Fruit fly (Drosophila melanogaster) whole organism, embryonic: ENCODE data around the gene Sfp33A2.

Experiments
- Antp ChIP-seq: fragments of 200-800 bp; sonication (Bioruptor generic); optimal IDR thresholded peaks from 3 replicates; lab custom pipeline; 2016; ENCODE audit warnings: missing biosample characterization, missing genetic modification characterization
- Bdp1 ChIP-seq: fragments of 200-800 bp; sonication (Bioruptor generic); optimal IDR thresholded peaks from 3 replicates; lab custom pipeline; 2016; ENCODE audit warnings: missing biosample characterization, missing genetic modification characterization
- Bgb ChIP-seq: fragments of 200-800 bp; sonication (Bioruptor generic); IDR thresholded peaks from 2 replicates; pipeline ENCODE4 v1.3.6; 2022; ENCODE audit warnings: missing biosample characterization, missing genetic modification characterization; ENCODE audit not compliant: partially characterized antibody
- CG1024 ChIP-seq: fragments of 200-800 bp; sonication (Bioruptor generic); IDR thresholded peaks from 2 replicates; pipeline ENCODE4 v1.3.6; 2022; ENCODE audit warnings: missing biosample characterization, missing genetic modification characterization
- CG12942 ChIP-seq: fragments of 200-800 bp; sonication (Bioruptor generic); optimal IDR thresholded peaks from 3 replicates; lab custom pipeline; 2016; ENCODE audit warnings: missing biosample characterization, missing genetic modification characterization
- CG14710 ChIP-seq: fragments of 200-800 bp; sonication (Bioruptor generic); optimal IDR thresholded peaks from 3 replicates; lab custom pipeline; 2019; ENCODE audit warnings: missing biosample characterization, mild to moderate bottlenecking, missing genetic modification characterization, moderate library complexity
- CG1603 ChIP-seq: fragments of 200-800 bp; sonication (Bioruptor generic); optimal IDR thresholded peaks from 2 replicates; lab custom pipeline; 2019; ENCODE audit warnings: missing biosample characterization, mild to moderate bottlenecking, missing genetic modification characterization, moderate library complexity
- CG2116 ChIP-seq: fragments of 200-800 bp; sonication (Bioruptor generic); optimal IDR thresholded peaks from 3 replicates; lab custom pipeline; 2018; ENCODE audit warnings: missing biosample characterization, mild to moderate bottlenecking, missing genetic modification characterization
- CG31224 ChIP-seq: fragments of 200-800 bp; sonication (Bioruptor generic); IDR thresholded peaks from 2 replicates; pipeline ENCODE4 v1.3.6; 2022; ENCODE audit warnings: missing biosample characterization, missing genetic modification characterization
- CG3163 ChIP-seq: fragments of 200-800 bp; sonication (Bioruptor generic); optimal IDR thresholded peaks from 3 replicates; lab custom pipeline; 2016; ENCODE audit warnings: missing biosample characterization, missing genetic modification characterization
- CG33213 ChIP-seq: fragments of 200-800 bp; sonication (Bioruptor generic); optimal IDR thresholded peaks from 3 replicates; lab custom pipeline; 2016; ENCODE audit warnings: missing biosample characterization, missing genetic modification characterization
- CG7786 ChIP-seq: fragments of 200-800 bp; sonication (Bioruptor generic); optimal IDR thresholded peaks from 2 replicates; lab custom pipeline; 2016; ENCODE audit warnings: missing biosample characterization, missing genetic modification characterization
- CG8290 ChIP-seq, 3 experiments: fragments of 200-800 bp; sonication (Bioruptor generic); optimal IDR thresholded peaks; 2 replicates each; lab custom pipeline; 2016 to 2019; ENCODE audit warnings: missing biosample characterization in 3 of 3, missing genetic modification characterization in 3 of 3, mild to moderate bottlenecking in 2 of 3, moderate library complexity in 1 of 3
- CG8944 ChIP-seq: fragments of 200-800 bp; sonication (Bioruptor generic); optimal IDR thresholded peaks from 3 replicates; lab custom pipeline; 2016; ENCODE audit warnings: missing biosample characterization, missing genetic modification characterization
- CG9609 ChIP-seq: fragments of 200-800 bp; sonication (Bioruptor generic); optimal IDR thresholded peaks from 3 replicates; lab custom pipeline; 2016; ENCODE audit warnings: missing biosample characterization, missing genetic modification characterization
- CG9797 ChIP-seq: fragments of 200-800 bp; sonication (Bioruptor generic); optimal IDR thresholded peaks from 3 replicates; lab custom pipeline; 2018; ENCODE audit warnings: missing biosample characterization, mild to moderate bottlenecking, missing genetic modification characterization
- CG9817 ChIP-seq: fragments of 200-800 bp; sonication (Bioruptor generic); optimal IDR thresholded peaks from 2 replicates; lab custom pipeline; 2018; ENCODE audit warnings: missing biosample characterization, mild to moderate bottlenecking, missing genetic modification characterization, moderate library complexity
- Dp ChIP-seq: fragments of 200-800 bp; sonication (Bioruptor generic); optimal IDR thresholded peaks from 2 replicates; lab custom pipeline; 2018; ENCODE audit warnings: missing biosample characterization, mild to moderate bottlenecking, missing genetic modification characterization, moderate library complexity
- E2f1 ChIP-seq: fragments of 200-800 bp; sonication (Bioruptor generic); IDR thresholded peaks from 2 replicates; pipeline ENCODE4 v1.3.6; 2022; ENCODE audit warnings: missing biosample characterization, missing genetic modification characterization
- Ets65A ChIP-seq: fragments of 200-800 bp; sonication (Bioruptor generic); peaks from one replicate; lab custom pipeline; 2016; ENCODE audit warnings: missing biosample characterization, missing genetic modification characterization
- Ets97D ChIP-seq: fragments of 200-800 bp; sonication (Bioruptor generic); optimal IDR thresholded peaks from 3 replicates; lab custom pipeline; 2016; ENCODE audit warnings: missing biosample characterization, missing genetic modification characterization
- HmgZ ChIP-seq: fragments of 200-800 bp; sonication (Bioruptor generic); optimal IDR thresholded peaks from 2 replicates; lab custom pipeline; 2018; ENCODE audit warnings: missing biosample characterization, mild to moderate bottlenecking, missing genetic modification characterization
- Hmr ChIP-seq: fragments of 200-800 bp; sonication (Bioruptor generic); optimal IDR thresholded peaks from 3 replicates; lab custom pipeline; 2017; ENCODE audit warnings: mild to moderate bottlenecking, missing biosample characterization, missing genetic modification reagents, missing genetic modification characterization
- Lhr ChIP-seq: fragments of 200-800 bp; sonication (Bioruptor generic); optimal IDR thresholded peaks from 3 replicates; lab custom pipeline; 2017; ENCODE audit warnings: mild to moderate bottlenecking, missing biosample characterization, missing genetic modification reagents, missing genetic modification characterization
- MESR4 ChIP-seq: fragments of 200-800 bp; sonication (Bioruptor generic); optimal IDR thresholded peaks from 2 replicates; lab custom pipeline; 2018; ENCODE audit warnings: missing biosample characterization, mild to moderate bottlenecking, missing genetic modification characterization, moderate library complexity
- NC2β ChIP-seq: fragments of 200-800 bp; sonication (Bioruptor generic); optimal IDR thresholded peaks from 2 replicates; lab custom pipeline; 2016; ENCODE audit warnings: missing biosample characterization, missing genetic modification characterization
- NFAT ChIP-seq: fragments of 200-800 bp; sonication (Bioruptor generic); IDR thresholded peaks from 2 replicates; pipeline ENCODE4 v1.3.6; 2022; ENCODE audit warnings: missing biosample characterization, missing genetic modification characterization
- Rfx ChIP-seq: fragments of 200-800 bp; sonication (Bioruptor generic); IDR thresholded peaks from 2 replicates; pipeline ENCODE4 v1.3.6; 2022; ENCODE audit warnings: missing biosample characterization, missing genetic modification characterization
- Side ChIP-seq: fragments of 200-800 bp; sonication (Bioruptor generic); optimal IDR thresholded peaks from 2 replicates; lab custom pipeline; 2016; ENCODE audit warnings: missing biosample characterization, missing genetic modification characterization
- Spps ChIP-seq: fragments of 200-800 bp; sonication (Bioruptor generic); optimal IDR thresholded peaks from 2 replicates; lab custom pipeline; 2018; ENCODE audit warnings: missing biosample characterization, mild to moderate bottlenecking, missing genetic modification characterization
- Sry-β ChIP-seq: fragments of 200-800 bp; sonication (Bioruptor generic); optimal IDR thresholded peaks from 2 replicates; lab custom pipeline; 2018; ENCODE audit warnings: missing biosample characterization, mild to moderate bottlenecking, missing genetic modification characterization, moderate library complexity
- Sry-δ ChIP-seq: fragments of 200-800 bp; sonication (Bioruptor generic); optimal IDR thresholded peaks from 2 replicates; lab custom pipeline; 2016; ENCODE audit warnings: missing biosample characterization, missing genetic modification characterization
- ash1 ChIP-seq: fragments of 200-800 bp; sonication (Bioruptor generic); optimal IDR thresholded peaks from 2 replicates; lab custom pipeline; 2018; ENCODE audit warnings: missing biosample characterization, mild to moderate bottlenecking, missing genetic modification characterization
- cg ChIP-seq: fragments of 200-800 bp; sonication (Bioruptor generic); optimal IDR thresholded peaks from 3 replicates; lab custom pipeline; 2019; ENCODE audit warnings: missing biosample characterization, mild to moderate bottlenecking, missing genetic modification characterization, moderate library complexity
- ems ChIP-seq: fragments of 200-800 bp; sonication (Bioruptor generic); optimal IDR thresholded peaks from 3 replicates; lab custom pipeline; 2016; ENCODE audit warnings: missing biosample characterization, missing genetic modification characterization
- gfzf ChIP-seq: fragments of 200-800 bp; sonication (Bioruptor generic); optimal IDR thresholded peaks from 2 replicates; lab custom pipeline; 2016; ENCODE audit warnings: missing biosample characterization, mild to moderate bottlenecking, missing genetic modification characterization, moderate library complexity
- gsb-n ChIP-seq: fragments of 200-800 bp; sonication (Bioruptor generic); optimal IDR thresholded peaks from 3 replicates; lab custom pipeline; 2018; ENCODE audit warnings: missing biosample characterization, mild to moderate bottlenecking, missing genetic modification characterization
- ham ChIP-seq: fragments of 200-800 bp; sonication (Bioruptor generic); IDR thresholded peaks from 2 replicates; pipeline ENCODE4 v1.3.6; 2022; ENCODE audit warnings: missing biosample characterization, missing genetic modification characterization
- lab ChIP-seq: fragments of 200-800 bp; sonication (Bioruptor generic); optimal IDR thresholded peaks from 3 replicates; lab custom pipeline; 2017; ENCODE audit warnings: missing biosample characterization, missing genetic modification characterization, mild to moderate bottlenecking, moderate library complexity, missing genetic modification reagents
- lilli ChIP-seq: fragments of 200-800 bp; sonication (Bioruptor generic); optimal IDR thresholded peaks from 3 replicates; lab custom pipeline; 2016; ENCODE audit warnings: missing biosample characterization, missing genetic modification characterization
- maf-S ChIP-seq: fragments of 200-800 bp; sonication (Bioruptor generic); optimal IDR thresholded peaks from 2 replicates; lab custom pipeline; 2016; ENCODE audit warnings: missing biosample characterization, missing genetic modification characterization
- pum ChIP-seq: fragments of 200-800 bp; sonication (Bioruptor generic); optimal IDR thresholded peaks from 2 replicates; lab custom pipeline; 2016; ENCODE audit warnings: missing biosample characterization, missing genetic modification characterization
- pzg ChIP-seq: fragments of 200-800 bp; sonication (Bioruptor generic); optimal IDR thresholded peaks from 3 replicates; lab custom pipeline; 2018; ENCODE audit warnings: missing biosample characterization, mild to moderate bottlenecking, missing genetic modification characterization, moderate library complexity
- sima ChIP-seq: fragments of 200-800 bp; sonication (Bioruptor generic); optimal IDR thresholded peaks from 2 replicates; lab custom pipeline; 2016; ENCODE audit warnings: missing biosample characterization, missing genetic modification characterization
- slbo ChIP-seq: fragments of 200-800 bp; sonication (Bioruptor generic); IDR thresholded peaks from 2 replicates; pipeline ENCODE4 v1.3.6; 2022; ENCODE audit warnings: missing biosample characterization, missing genetic modification characterization
- sob ChIP-seq: fragments of 200-800 bp; sonication (Bioruptor generic); IDR thresholded peaks from 2 replicates; pipeline ENCODE4 v1.3.6; 2022; ENCODE audit warnings: missing biosample characterization, missing genetic modification characterization
- ssp ChIP-seq: fragments of 200-800 bp; sonication (Bioruptor generic); IDR thresholded peaks from 2 replicates; pipeline ENCODE4 v1.3.6; 2022; ENCODE audit warnings: missing biosample characterization, missing genetic modification characterization
- stwl ChIP-seq: fragments of 200-800 bp; sonication (Bioruptor generic); optimal IDR thresholded peaks from 3 replicates; lab custom pipeline; 2018; ENCODE audit warnings: missing biosample characterization, mild to moderate bottlenecking, missing genetic modification characterization, moderate library complexity
- trem ChIP-seq: fragments of 200-800 bp; optimal IDR thresholded peaks from 3 replicates; lab custom pipeline; 2019; ENCODE audit warnings: missing biosample characterization, mild to moderate bottlenecking, missing genetic modification characterization, moderate library complexity
- trh ChIP-seq: fragments of 200-800 bp; sonication (Bioruptor generic); optimal IDR thresholded peaks from 2 replicates; lab custom pipeline; 2016; ENCODE audit warnings: missing biosample characterization, missing genetic modification characterization
- tx ChIP-seq: fragments of 200-800 bp; sonication (Bioruptor generic); optimal IDR thresholded peaks from 2 replicates; lab custom pipeline; 2016; ENCODE audit warnings: missing biosample characterization, missing genetic modification characterization

Gene Sfp33A2

dm6 chr2L:11829277-11829676 is 8.2 kb upstream of the Sfp33A2 start, which contains the start of gene esc (continued):
- TF ChIP-seq Dp (GFP tag; lab: Kevin White, UChicago): peak; percentile 98
- peak; percentile 4; the same call in 1 of the 2 replicates for TF ChIP-seq NFAT (GFP tag; lab: Robert Waterston, UW)
- peak; percentile 26; the same call in 1 of the 2 replicates for TF ChIP-seq Bgb (GFP tag; lab: Robert Waterston, UW)
- peak; percentile 24 for TF ChIP-seq Side (GFP tag; lab: Kevin White, UChicago)
- peak; percentile 25 for TF ChIP-seq maf-S (GFP tag; lab: Kevin White, UChicago)
- no peak for TF ChIP-seq Sry-β (GFP tag; lab: Kevin White, UChicago)
- no peak for TF ChIP-seq sima (GFP tag; lab: Kevin White, UChicago)
- peak; percentile 36 for TF ChIP-seq lab (GFP tag; lab: Kevin White, UChicago)
- TF ChIP-seq trem (tag; lab: Kevin White, UChicago): peak; percentile 61
- peak; percentile 89 for TF ChIP-seq Ets97D
- TF ChIP-seq tx (GFP tag; lab: Kevin White, UChicago): peak; percentile 29
- TF ChIP-seq MESR4: peak; percentile 35
- peak; percentile 39 for TF ChIP-seq lilli (GFP tag; lab: Kevin White, UChicago)
- no peak for TF ChIP-seq trh (GFP tag; lab: Kevin White, UChicago)
- peak; percentile 61; the same call in 1 of the 2 replicates for TF ChIP-seq sob
- peak; percentile 64 for TF ChIP-seq CG7786 (GFP tag; lab: Kevin White, UChicago)
- peak; percentile 39; the same call in 1 of the 2 replicates for TF ChIP-seq slbo (GFP tag; lab: Robert Waterston, UW)
- peak; percentile 29 for TF ChIP-seq CG12942 (GFP tag; lab: Kevin White, UChicago)
- TF ChIP-seq stwl (tag; lab: Kevin White, UChicago): peak; percentile 98
- TF ChIP-seq CG8944 (GFP tag; lab: Kevin White, UChicago): peak; percentile 37
- peak; percentile 25 for TF ChIP-seq ems
- TF ChIP-seq CG31224 (GFP tag; lab: Robert Waterston, UW): 0 out of 2 replicates have a peak, but pooled peaks have one; percentile 9
- 0 out of 2 replicates have a peak, but pooled peaks have one; percentile 24 for TF ChIP-seq ssp (GFP tag; lab: Robert Waterston, UW)
- peak; percentile 96 for TF ChIP-seq pzg (GFP tag; lab: Kevin White, UChicago)
- peak; percentile 47 for TF ChIP-seq NC2β (GFP tag; lab: Kevin White, UChicago)
- TF ChIP-seq CG1024: peak; percentile 34
- peak; percentile 49 for TF ChIP-seq CG9609
- TF ChIP-seq Spps (tag; lab: Kevin White, UChicago): no peak
- TF ChIP-seq Rfx (GFP tag; lab: Robert Waterston, UW): peak; percentile 74
- peak; percentile 94 for TF ChIP-seq CG9797 (GFP tag; lab: Kevin White, UChicago)
- TF ChIP-seq pum: peak; percentile 14
- peak; percentile 50 for TF ChIP-seq CG8290 (GFP tag; optimal IDR thresholded peaks at IDR 0.05; lab: Kevin White, UChicago)
- no peak for TF ChIP-seq CG8290 (tag; optimal IDR thresholded peaks at IDR 0.05; lab: Kevin White, UChicago)
- peak; percentile 77 for TF ChIP-seq HmgZ
- TF ChIP-seq E2f1 (GFP tag; lab: Robert Waterston, UW): peak; percentile 69
- peak; percentile 87 for TF ChIP-seq CG1603 (tag; lab: Kevin White, UChicago)
- TF ChIP-seq CG33213: peak; percentile 70
- TF ChIP-seq Bdp1 (GFP tag; lab: Kevin White, UChicago): peak; percentile 30
- peak; percentile 96 for TF ChIP-seq gfzf
- no peak for TF ChIP-seq cg (GFP tag; lab: Kevin White, UChicago)
- peak; percentile 46 for TF ChIP-seq CG2116 (GFP tag; lab: Kevin White, UChicago)
- TF ChIP-seq Sry-δ (GFP tag; lab: Kevin White, UChicago): peak; percentile 59
- peak; percentile 23 for TF ChIP-seq CG9817 (tag; lab: Kevin White, UChicago)
- TF ChIP-seq Hmr (GFP tag; lab: Kevin White, UChicago): peak; percentile 38
- TF ChIP-seq CG14710 (tag; lab: Kevin White, UChicago): peak; percentile 71
- no peak for TF ChIP-seq gsb-n (tag; lab: Kevin White, UChicago)
- TF ChIP-seq ham (GFP tag; lab: Robert Waterston, UW): no peak
- peak; percentile 13 for TF ChIP-seq CG3163
- TF ChIP-seq Antp (GFP tag; lab: Kevin White, UChicago): peak; percentile 30
- peak; percentile 87 for TF ChIP-seq Ets65A (GFP tag; lab: Kevin White, UChicago)
- TF ChIP-seq Lhr: peak; percentile 88
- no peak for TF ChIP-seq ash1 (GFP tag; lab: Kevin White, UChicago)
